Worm (Caenorhabditis elegans): ENCODE data around the gene dod-6.
A peak's percentile ranks its signal among the peaks of the same experiment; 100 is the strongest.

dod-6 gene

DNA sequence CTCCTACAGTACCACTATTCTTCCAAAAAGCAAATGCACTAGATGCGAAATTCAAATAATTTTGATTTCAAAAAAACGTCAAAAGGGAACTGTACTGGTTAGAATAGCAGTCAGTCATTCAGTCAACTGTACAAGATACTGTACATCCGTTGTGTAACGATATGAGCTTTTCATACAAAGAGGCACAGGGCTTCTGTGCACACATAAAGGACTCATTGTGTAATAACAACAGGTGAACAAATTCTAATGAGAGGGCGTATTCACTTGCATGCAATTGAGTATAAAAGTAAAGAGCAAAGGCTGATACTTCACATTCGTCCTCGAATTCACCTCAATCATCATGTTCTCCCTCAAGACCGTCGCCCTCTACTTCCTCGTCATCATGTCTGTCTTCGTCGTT is at the start of gene dod-6:
Gene dod-6 (plus strand): TSS at position 301 of the 400 bp plus-strand sequence.
- TF ChIP-seq elt-4 (tag; optimal IDR thresholded peaks at IDR 0.05) = no peak
- TF ChIP-seq sox-4 (tag; optimal IDR thresholded peaks at IDR 0.05) = no peak

- no peak for TF ChIP-seq ceh-22 (tag; optimal IDR thresholded peaks at IDR 0.05)
- TF ChIP-seq unc-42 (tag; optimal IDR thresholded peaks at IDR 0.05) = no peak
- no peak for TF ChIP-seq C08G9.2 (tag; optimal IDR thresholded peaks at IDR 0.05)
- TF ChIP-seq elt-2 (tag; optimal IDR thresholded peaks at IDR 0.05) = no peak
Measured at ce11 chrIII:10149910-10150309, 47.6 kb upstream of the dod-6 start.

- TF ChIP-seq zip-5 (tag; optimal IDR thresholded peaks at IDR 0.05) (no peak), fkh-6 (tag; optimal IDR thresholded peaks at IDR 0.05) (no peak), hlh-8 (tag; optimal IDR thresholded peaks at IDR 0.05) (no peak), fax-1 (tag; optimal IDR thresholded peaks at IDR 0.05) (no peak)
Measured at ce11 chrIII:10150710-10151109, 46.8 kb upstream of the dod-6 start.

DNA sequence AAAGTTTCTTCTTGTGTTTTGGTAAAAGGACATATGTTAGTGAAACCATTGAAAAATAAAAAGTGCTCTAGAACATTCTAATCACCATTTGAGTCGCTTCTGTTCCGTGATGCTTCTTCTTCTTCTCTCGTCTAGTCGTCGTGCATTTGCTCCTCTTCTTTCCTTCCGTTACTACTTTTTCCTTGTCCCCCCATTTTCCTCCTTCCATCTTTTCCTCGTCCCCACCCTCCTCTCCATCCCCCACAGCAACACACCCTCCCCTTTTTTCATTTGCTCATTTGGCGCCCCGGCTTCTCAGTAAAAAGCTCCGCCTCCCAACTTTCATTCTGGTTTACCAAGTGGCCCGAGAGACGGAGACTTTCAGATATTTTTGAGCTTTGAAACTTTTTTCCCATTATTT is 45.8 kb upstream of the dod-6 start:
- TF ChIP-seq hlh-13 (GFP tag; optimal IDR thresholded peaks at IDR 0.05) = no peak
- TF ChIP-seq ceh-30 (tag; optimal IDR thresholded peaks at IDR 0.05) = no peak
- TF ChIP-seq unc-55 (GFP tag; optimal IDR thresholded peaks at IDR 0.05) = no peak
- no peak for TF ChIP-seq nfya-1 (tag; optimal IDR thresholded peaks at IDR 0.05)
- TF ChIP-seq nhr-11 (tag; optimal IDR thresholded peaks at IDR 0.05) = no peak
- no peak for TF ChIP-seq pros-1 (tag; optimal IDR thresholded peaks at IDR 0.05)
- TF ChIP-seq C38D4.7 (GFP tag; optimal IDR thresholded peaks at IDR 0.05) = no peak
- TF ChIP-seq sox-2 (GFP tag; IDR thresholded peaks at IDR 0.05) = no peak
- no peak for TF ChIP-seq pqm-1 (tag; optimal IDR thresholded peaks at IDR 0.05)

DNA sequence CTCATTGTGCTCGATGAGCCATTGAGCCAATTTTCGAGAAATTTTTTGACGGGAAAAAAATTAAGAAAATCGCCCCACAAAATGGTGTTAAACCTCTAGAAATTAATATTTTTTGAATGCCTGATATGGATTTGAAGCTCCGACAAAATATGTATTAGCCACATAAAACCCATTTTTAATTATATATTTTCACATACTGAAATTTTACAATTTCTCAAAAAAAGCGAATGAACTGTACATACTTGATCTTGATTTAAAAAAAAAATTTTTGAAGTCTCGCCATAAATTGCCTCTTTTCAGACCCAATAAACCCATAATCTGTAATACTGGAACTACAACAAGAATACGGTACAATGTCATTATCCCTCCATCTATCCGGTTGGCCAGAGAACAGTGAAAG is 45.0 kb upstream of the dod-6 start, which contains the start of gene nac-3:
Gene nac-3 (plus strand): TSS at position 301 of the 400 bp plus-strand sequence.
- TF ChIP-seq syd-9 (tag; optimal IDR thresholded peaks at IDR 0.05) (no peak), ets-4 (tag; optimal IDR thresholded peaks at IDR 0.05) (no peak), nhr-11 (tag; optimal IDR thresholded peaks at IDR 0.05) (no peak), dve-1 (tag; optimal IDR thresholded peaks at IDR 0.05) (no peak), hlh-13 (GFP tag; optimal IDR thresholded peaks at IDR 0.05) (no peak), che-1 (tag; optimal IDR thresholded peaks at IDR 0.05) (no peak), lin-11 (tag; optimal IDR thresholded peaks at IDR 0.05) (no peak), fkh-6 (tag; optimal IDR thresholded peaks at IDR 0.05) (no peak), ceh-2 (tag; optimal IDR thresholded peaks at IDR 0.05) (no peak), hlh-8 (tag; optimal IDR thresholded peaks at IDR 0.05) (no peak), hlh-6 (tag; optimal IDR thresholded peaks at IDR 0.05) (no peak), ceh-14 (tag; optimal IDR thresholded peaks at IDR 0.05) (no peak), K09A11.1 (tag; optimal IDR thresholded peaks at IDR 0.05; ENCODE audit: insufficient read depth) (no peak), F13H6.1 (tag; optimal IDR thresholded peaks at IDR 0.05) (no peak), ztf-16 (tag; optimal IDR thresholded peaks at IDR 0.05) (no peak)

DNA sequence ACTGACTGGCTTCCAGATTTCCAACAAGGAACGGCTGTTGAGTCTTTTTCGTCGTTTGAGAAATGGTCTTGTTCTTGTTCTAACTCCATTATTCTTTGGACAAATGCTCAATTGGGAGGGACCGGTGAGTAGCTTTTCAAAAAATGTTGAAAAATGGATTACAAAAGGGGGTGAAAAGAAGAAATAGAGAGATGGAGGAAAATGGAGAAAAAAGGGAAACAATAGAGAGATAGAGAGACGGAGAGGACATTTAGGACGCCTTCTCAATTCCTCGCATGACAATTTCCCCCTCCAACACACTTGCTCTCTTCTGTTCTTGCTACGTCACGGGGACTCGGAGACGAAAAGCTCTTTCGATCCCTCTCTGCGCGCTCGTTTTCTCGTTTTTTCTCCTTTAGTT is 44.5 kb upstream of the dod-6 start:
- TF ChIP-seq K09A11.1 (tag; optimal IDR thresholded peaks at IDR 0.05; ENCODE audit: insufficient read depth) (no peak), nhr-11 (tag; optimal IDR thresholded peaks at IDR 0.05) (no peak), tbx-7 (tag; optimal IDR thresholded peaks at IDR 0.05) (no peak), pax-1 (tag; optimal IDR thresholded peaks at IDR 0.05) (no peak), sox-4 (tag; optimal IDR thresholded peaks at IDR 0.05) (no peak), madf-2 (tag; optimal IDR thresholded peaks at IDR 0.05) (no peak), fkh-10 (GFP tag; optimal IDR thresholded peaks at IDR 0.05) (no peak), hlh-15 (tag; optimal IDR thresholded peaks at IDR 0.05) (no peak), ceh-2 (tag; optimal IDR thresholded peaks at IDR 0.05) (no peak), C08G9.2 (tag; optimal IDR thresholded peaks at IDR 0.05) (no peak), ceh-22 (tag; optimal IDR thresholded peaks at IDR 0.05) (no peak), ceh-24 (tag; optimal IDR thresholded peaks at IDR 0.05) (no peak), ceh-18 (tag; optimal IDR thresholded peaks at IDR 0.05) (peak; percentile 18), hlh-6 (tag; optimal IDR thresholded peaks at IDR 0.05) (no peak), pqm-1 (tag; optimal IDR thresholded peaks at IDR 0.05) (no peak), unc-42 (tag; optimal IDR thresholded peaks at IDR 0.05) (peak; percentile 89), rnt-1 (tag; optimal IDR thresholded peaks at IDR 0.05) (no peak), ceh-31 (tag; optimal IDR thresholded peaks at IDR 0.05) (peak; percentile 62), sox-2 (GFP tag; IDR thresholded peaks at IDR 0.05) (no peak), zip-5 (tag; optimal IDR thresholded peaks at IDR 0.05) (no peak), fkh-6 (tag; optimal IDR thresholded peaks at IDR 0.05) (no peak)
